Fruit fly (Drosophila melanogaster) whole organism, embryonic: Measurements from ENCODE around the gene enc.

Experiments used
- B-H2 ChIP-seq: fragments of 200-800 bp; sonication (Bioruptor generic); optimal IDR thresholded peaks from 2 replicates; lab custom pipeline; 2018; ENCODE audit warnings: missing biosample characterization, mild to moderate bottlenecking, missing genetic modification characterization
- CG10274 ChIP-seq: fragments of 200-800 bp; sonication (Bioruptor generic); optimal IDR thresholded peaks from 3 replicates; lab custom pipeline; 2017; ENCODE audit warnings: missing biosample characterization, mild to moderate bottlenecking, missing genetic modification characterization
- CG10321 ChIP-seq: fragments of 200-800 bp; sonication (Bioruptor generic); IDR thresholded peaks from 2 replicates; pipeline ENCODE4 v1.3.6; 2022; ENCODE audit warnings: missing biosample characterization, missing genetic modification characterization
- CG10543 ChIP-seq: fragments of 200-800 bp; sonication (Bioruptor generic); optimal IDR thresholded peaks from 3 replicates; lab custom pipeline; 2017; ENCODE audit warnings: missing biosample characterization, mild to moderate bottlenecking, missing genetic modification characterization, moderate library complexity
- CG10979 ChIP-seq: fragments of 200-800 bp; sonication (Bioruptor generic); optimal IDR thresholded peaks from 2 replicates; lab custom pipeline; 2018; ENCODE audit warnings: missing biosample characterization, mild to moderate bottlenecking, missing genetic modification characterization, moderate library complexity
- CG13287 ChIP-seq: fragments of 200-800 bp; sonication (Bioruptor generic); IDR thresholded peaks from 2 replicates; pipeline ENCODE4 v1.3.6; 2022; ENCODE audit warnings: missing biosample characterization, missing genetic modification characterization; ENCODE audit not compliant: partially characterized antibody
- CG13775 ChIP-seq: fragments of 200-800 bp; sonication (Bioruptor generic); optimal IDR thresholded peaks from 3 replicates; lab custom pipeline; 2017; ENCODE audit warnings: missing biosample characterization, mild to moderate bottlenecking, missing genetic modification characterization
- CG15011 ChIP-seq: fragments of 200-800 bp; sonication (Bioruptor generic); optimal IDR thresholded peaks from 3 replicates; lab custom pipeline; 2018; ENCODE audit warnings: missing biosample characterization, mild to moderate bottlenecking, missing genetic modification characterization
- CG17568 ChIP-seq: fragments of 200-800 bp; sonication (Bioruptor generic); optimal IDR thresholded peaks from 2 replicates; lab custom pipeline; 2018; ENCODE audit warnings: missing biosample characterization, mild to moderate bottlenecking, missing genetic modification characterization, moderate library complexity
- CG18599 ChIP-seq: fragments of 200-800 bp; sonication (Bioruptor generic); optimal IDR thresholded peaks from 3 replicates; lab custom pipeline; 2017; ENCODE audit warnings: missing biosample characterization, missing genetic modification characterization, mild to moderate bottlenecking, moderate library complexity, missing genetic modification reagents
- CG3726 ChIP-seq: fragments of 200-800 bp; sonication (Bioruptor generic); IDR thresholded peaks from 3 replicates; pipeline ENCODE4, ENCODE4 v1.3.6; 2022; ENCODE audit warnings: missing biosample characterization, missing genetic modification characterization
- CG5953 ChIP-seq: fragments of 200-800 bp; sonication (Bioruptor generic); IDR thresholded peaks from 2 replicates; pipeline ENCODE4 v1.3.6; 2022; ENCODE audit warnings: missing biosample characterization, missing genetic modification characterization
- CG7357 ChIP-seq: fragments of 200-800 bp; sonication (Bioruptor generic); IDR thresholded peaks from 3 replicates; pipeline ENCODE4 v1.3.6; 2022; ENCODE audit warnings: missing biosample characterization, missing genetic modification characterization
- CG7372 ChIP-seq: fragments of 200-800 bp; sonication (Bioruptor generic); IDR thresholded peaks from 2 replicates; pipeline ENCODE4 v1.3.6; 2022; ENCODE audit warnings: missing biosample characterization, missing genetic modification characterization
- CG7839 ChIP-seq: fragments of 200-800 bp; sonication (Bioruptor generic); optimal IDR thresholded peaks from 3 replicates; lab custom pipeline; 2018; ENCODE audit warnings: missing biosample characterization, mild to moderate bottlenecking, missing genetic modification characterization, moderate library complexity
- CG9609 ChIP-seq: fragments of 200-800 bp; sonication (Bioruptor generic); optimal IDR thresholded peaks from 3 replicates; lab custom pipeline; 2016; ENCODE audit warnings: missing biosample characterization, missing genetic modification characterization
- Chrac-16 ChIP-seq: fragments of 200-800 bp; sonication (Bioruptor generic); optimal IDR thresholded peaks from 3 replicates; lab custom pipeline; 2016; ENCODE audit warnings: missing biosample characterization, missing genetic modification characterization
- D ChIP-seq, 2 experiments: fragments of 200-800 bp in 1 of 2; fragments of >200 bp in 1 of 2; sonication (Bioruptor generic) in 1 of 2; optimal IDR thresholded peaks; 2 replicates in 1 of 2; 3 replicates in 1 of 2; lab custom pipeline; 2017; ENCODE audit warnings: mild to moderate bottlenecking in 1 of 2, missing biosample characterization in 1 of 2, missing genetic modification characterization in 1 of 2, missing genetic modification reagents in 1 of 2
- Dfd ChIP-seq, 2 experiments: fragments of >200 bp; optimal IDR thresholded peaks; 2 replicates each; lab custom pipeline; 2017; ENCODE audit warnings: missing biosample characterization in 2 of 2, missing genetic modification characterization in 2 of 2
- Doc2 ChIP-seq: fragments of 200-800 bp; sonication (Bioruptor generic); IDR thresholded peaks from 2 replicates; pipeline ENCODE4 v1.3.6; 2022; ENCODE audit warnings: missing biosample characterization, missing genetic modification characterization
- Drgx ChIP-seq: fragments of 200-800 bp; sonication (Bioruptor generic); IDR thresholded peaks from 2 replicates; pipeline ENCODE4 v1.3.6; 2022; ENCODE audit warnings: missing biosample characterization, missing genetic modification characterization
- Ets97D ChIP-seq: fragments of 200-800 bp; sonication (Bioruptor generic); optimal IDR thresholded peaks from 3 replicates; lab custom pipeline; 2016; ENCODE audit warnings: missing biosample characterization, missing genetic modification characterization
- Hr51 ChIP-seq, 2 experiments: fragments of 200-800 bp; sonication (Bioruptor generic); optimal IDR thresholded peaks; 2 replicates in 1 of 2; 3 replicates in 1 of 2; lab custom pipeline; 2016 to 2018; ENCODE audit warnings: missing biosample characterization in 2 of 2, missing genetic modification characterization in 2 of 2, mild to moderate bottlenecking in 1 of 2, moderate library complexity in 1 of 2
- MESR4 ChIP-seq: fragments of 200-800 bp; sonication (Bioruptor generic); optimal IDR thresholded peaks from 2 replicates; lab custom pipeline; 2018; ENCODE audit warnings: missing biosample characterization, mild to moderate bottlenecking, missing genetic modification characterization, moderate library complexity
- NFAT ChIP-seq: fragments of 200-800 bp; sonication (Bioruptor generic); IDR thresholded peaks from 2 replicates; pipeline ENCODE4 v1.3.6; 2022; ENCODE audit warnings: missing biosample characterization, missing genetic modification characterization
- Nf-YB ChIP-seq: fragments of 200-800 bp; sonication (Bioruptor generic); optimal IDR thresholded peaks from 3 replicates; lab custom pipeline; 2019; ENCODE audit warnings: missing biosample characterization, mild to moderate bottlenecking, missing genetic modification characterization, moderate library complexity
- Scr ChIP-seq: fragments of 200-800 bp; sonication (Bioruptor generic); IDR thresholded peaks from 2 replicates; pipeline ENCODE4 v1.3.6; 2022; ENCODE audit warnings: missing biosample characterization, missing genetic modification characterization; ENCODE audit not compliant: partially characterized antibody
- Sry-β ChIP-seq: fragments of 200-800 bp; sonication (Bioruptor generic); optimal IDR thresholded peaks from 2 replicates; lab custom pipeline; 2018; ENCODE audit warnings: missing biosample characterization, mild to moderate bottlenecking, missing genetic modification characterization, moderate library complexity
- Taf1 ChIP-seq: fragments of 200-800 bp; sonication (Bioruptor generic); IDR thresholded peaks from 2 replicates; pipeline ENCODE4 v1.3.6; 2022; ENCODE audit warnings: missing biosample characterization, missing genetic modification characterization
- Usf ChIP-seq: fragments of 200-800 bp; sonication (Bioruptor generic); optimal IDR thresholded peaks from 2 replicates; lab custom pipeline; 2017; ENCODE audit warnings: missing genotype, missing biosample characterization, missing genetic modification characterization
- ara ChIP-seq: fragments of 200-800 bp; sonication (Bioruptor generic); IDR thresholded peaks from 2 replicates; pipeline ENCODE4 v1.3.6; 2022; ENCODE audit warnings: missing biosample characterization, missing genetic modification characterization
- bsh ChIP-seq, 2 experiments: fragments of 200-800 bp; sonication (Bioruptor generic); optimal IDR thresholded peaks; 2 replicates each; lab custom pipeline; 2017 to 2018; ENCODE audit warnings: mild to moderate bottlenecking in 2 of 2, missing biosample characterization in 2 of 2, missing genetic modification characterization in 2 of 2, moderate library complexity in 1 of 2
- cad ChIP-seq: fragments of >200 bp; optimal IDR thresholded peaks from 2 replicates; lab custom pipeline; 2017; ENCODE audit warnings: missing biosample characterization, missing genetic modification characterization
- caup ChIP-seq: fragments of 200-800 bp; sonication (Bioruptor generic); optimal IDR thresholded peaks from 3 replicates; lab custom pipeline; 2017; ENCODE audit warnings: missing biosample characterization, mild to moderate bottlenecking, missing genetic modification characterization, moderate library complexity; ENCODE audit not compliant: severe bottlenecking
- dmrt11E ChIP-seq: fragments of 200-800 bp; sonication (Bioruptor generic); optimal IDR thresholded peaks from 3 replicates; lab custom pipeline; 2018; ENCODE audit warnings: missing biosample characterization, mild to moderate bottlenecking, missing genetic modification characterization, moderate library complexity
- ems ChIP-seq: fragments of 200-800 bp; sonication (Bioruptor generic); optimal IDR thresholded peaks from 3 replicates; lab custom pipeline; 2016; ENCODE audit warnings: missing biosample characterization, missing genetic modification characterization
- ewg ChIP-seq: fragments of 200-800 bp; sonication (Bioruptor generic); optimal IDR thresholded peaks from 3 replicates; lab custom pipeline; 2017; ENCODE audit warnings: mild to moderate bottlenecking, missing biosample characterization, missing genetic modification reagents, missing genetic modification characterization
- eyg ChIP-seq: fragments of 200-800 bp; sonication (Bioruptor generic); optimal IDR thresholded peaks from 3 replicates; lab custom pipeline; 2016; ENCODE audit warnings: missing biosample characterization, missing genetic modification characterization
- gce ChIP-seq: fragments of 200-800 bp; sonication (Bioruptor generic); IDR thresholded peaks from 3 replicates; pipeline ENCODE4 v1.3.6; 2022; ENCODE audit warnings: missing biosample characterization, missing genetic modification characterization
- gcm2 ChIP-seq: fragments of 200-800 bp; sonication (Bioruptor generic); optimal IDR thresholded peaks from 2 replicates; lab custom pipeline; 2016; ENCODE audit warnings: missing biosample characterization, missing genetic modification characterization
- ham ChIP-seq: fragments of 200-800 bp; sonication (Bioruptor generic); IDR thresholded peaks from 2 replicates; pipeline ENCODE4 v1.3.6; 2022; ENCODE audit warnings: missing biosample characterization, missing genetic modification characterization
- kay ChIP-seq: fragments of 200-800 bp; sonication (Bioruptor generic); optimal IDR thresholded peaks from 2 replicates; lab custom pipeline; 2016; ENCODE audit warnings: missing biosample characterization, missing genetic modification characterization
- klu ChIP-seq: fragments of 200-800 bp; sonication (Bioruptor generic); IDR thresholded peaks from 2 replicates; pipeline ENCODE4 v1.3.6; 2022; ENCODE audit warnings: missing biosample characterization, missing genetic modification characterization
- nau ChIP-seq: fragments of 200-800 bp; sonication (Bioruptor generic); optimal IDR thresholded peaks from 3 replicates; lab custom pipeline; 2017; ENCODE audit warnings: missing biosample characterization, mild to moderate bottlenecking, missing genetic modification characterization, missing genetic modification reagents
- nmo ChIP-seq: fragments of 200-800 bp; sonication (Bioruptor generic); optimal IDR thresholded peaks from 2 replicates; lab custom pipeline; 2018; ENCODE audit warnings: missing biosample characterization, mild to moderate bottlenecking, missing genetic modification characterization, moderate library complexity
- ro ChIP-seq: fragments of 200-800 bp; sonication (Bioruptor generic); IDR thresholded peaks from 2 replicates; pipeline ENCODE4 v1.3.6; 2022; ENCODE audit warnings: missing biosample characterization, missing genetic modification characterization
- sd ChIP-seq: fragments of 200-800 bp; sonication (Bioruptor generic); optimal IDR thresholded peaks from 3 replicates; lab custom pipeline; 2018; ENCODE audit warnings: missing biosample characterization, mild to moderate bottlenecking, missing genetic modification characterization, moderate library complexity
- stc ChIP-seq: fragments of 200-800 bp; sonication (Bioruptor generic); IDR thresholded peaks from 2 replicates; pipeline ENCODE4 v1.3.6; 2022; ENCODE audit warnings: missing biosample characterization, missing genetic modification characterization
- sug ChIP-seq: fragments of 200-800 bp; optimal IDR thresholded peaks from 2 replicates; lab custom pipeline; 2019; ENCODE audit warnings: missing biosample characterization, mild to moderate bottlenecking, missing genetic modification characterization, moderate library complexity
- twi ChIP-seq: fragments of 200-800 bp; optimal IDR thresholded peaks from 2 replicates; lab custom pipeline; 2019; ENCODE audit warnings: missing biosample characterization, mild to moderate bottlenecking, missing genetic modification characterization, moderate library complexity

Gene enc

dm6 chr3L:3878734-3879310, 60.3 kb downstream of the enc start (continued):
- peak; percentile 13 for TF ChIP-seq Scr (GFP tag; lab: Robert Waterston, UW)
- TF ChIP-seq Dfd (GFP tag; optimal IDR thresholded peaks at IDR 0.05; lab: Kevin White, UChicago): no peak
- TF ChIP-seq CG9609: no peak
- TF ChIP-seq ara (GFP tag; lab: Robert Waterston, UW): no peak
- no peak for TF ChIP-seq gcm2 (GFP tag; lab: Kevin White, UChicago)
- TF ChIP-seq Ets97D: no peak
- no peak for TF ChIP-seq kay (GFP tag; lab: Kevin White, UChicago)
- TF ChIP-seq sug: no peak
- no peak for TF ChIP-seq CG18599
- TF ChIP-seq Usf (GFP tag; lab: Kevin White, UChicago): no peak
- no peak for TF ChIP-seq ro (GFP tag; lab: Robert Waterston, UW)
- no peak for TF ChIP-seq caup (GFP tag; lab: Kevin White, UChicago)
- no peak for TF ChIP-seq sd (tag; lab: Kevin White, UChicago)
- TF ChIP-seq Nf-YB (GFP tag; lab: Kevin White, UChicago): peak; percentile 89
- no peak for TF ChIP-seq dmrt11E
- TF ChIP-seq CG10979 (tag; lab: Kevin White, UChicago): no peak
- TF ChIP-seq Hr51 (GFP tag; optimal IDR thresholded peaks at IDR 0.05; lab: Kevin White, UChicago): no peak
- peak in 1 of 2 experiments; percentile 78 for TF ChIP-seq bsh (GFP tag; optimal IDR thresholded peaks at IDR 0.05; lab: Kevin White, UChicago)
- no peak for TF ChIP-seq B-H2 (GFP tag; lab: Kevin White, UChicago)
- no peak for TF ChIP-seq CG10543
- TF ChIP-seq ewg: peak; percentile 21
- no peak for TF ChIP-seq Doc2 (GFP tag; lab: Robert Waterston, UW)
- no peak for TF ChIP-seq CG10321
- TF ChIP-seq eyg (GFP tag; lab: Kevin White, UChicago): no peak
- TF ChIP-seq NFAT: no peak
- TF ChIP-seq CG3726 (GFP tag; lab: Robert Waterston, UW): no peak
- TF ChIP-seq twi: peak; percentile 46
- TF ChIP-seq MESR4 (GFP tag; lab: Kevin White, UChicago): no peak
- no peak for TF ChIP-seq CG5953 (GFP tag; lab: Robert Waterston, UW)
- no peak for TF ChIP-seq CG10274 (GFP tag; lab: Kevin White, UChicago)
- TF ChIP-seq CG7357 (GFP tag; lab: Robert Waterston, UW): no peak
- TF ChIP-seq klu (GFP tag; lab: Robert Waterston, UW): no peak
- no peak for TF ChIP-seq nau (GFP tag; lab: Kevin White, UChicago)
- no peak for TF ChIP-seq Taf1 (GFP tag; lab: Robert Waterston, UW)
- no peak for TF ChIP-seq CG7372 (GFP tag; lab: Robert Waterston, UW)
- TF ChIP-seq Drgx (GFP tag; lab: Robert Waterston, UW): peak; percentile 88
- peak; percentile 31 for TF ChIP-seq cad (GFP tag; lab: Kevin White, UChicago)
- no peak for TF ChIP-seq CG13287 (GFP tag; lab: Robert Waterston, UW)
- TF ChIP-seq D (optimal IDR thresholded peaks at IDR 0.05; lab: Kevin White, UChicago): no peak
- no peak for TF ChIP-seq D (GFP tag; optimal IDR thresholded peaks at IDR 0.05; lab: Kevin White, UChicago)
- no peak for TF ChIP-seq gce (GFP tag; lab: Robert Waterston, UW)
- TF ChIP-seq CG13775 (GFP tag; lab: Kevin White, UChicago): no peak
- no peak for TF ChIP-seq CG15011 (GFP tag; lab: Kevin White, UChicago)
- no peak for TF ChIP-seq stc (GFP tag; lab: Robert Waterston, UW)
- no peak for TF ChIP-seq ems (GFP tag; lab: Kevin White, UChicago)
- TF ChIP-seq Sry-β (GFP tag; lab: Kevin White, UChicago): no peak
- TF ChIP-seq CG17568 (GFP tag; lab: Kevin White, UChicago): no peak
- TF ChIP-seq nmo (GFP tag; lab: Kevin White, UChicago): no peak
- TF ChIP-seq ham: no peak
- no peak for TF ChIP-seq Chrac-16 (GFP tag; lab: Kevin White, UChicago)
- TF ChIP-seq CG7839 (tag; lab: Kevin White, UChicago): no peak
